Fruit fly (Drosophila melanogaster) whole organism, embryonic: Measurements from ENCODE around the gene CG34039.

Source experiments
- ATbp ChIP-seq: fragments of 200-800 bp; sonication (Bioruptor generic); optimal IDR thresholded peaks from 2 replicates; lab custom pipeline; 2017; ENCODE audit warnings: missing biosample characterization, mild to moderate bottlenecking, missing genetic modification characterization, missing genetic modification reagents
- C15 ChIP-seq: fragments of 200-800 bp; sonication (Bioruptor generic); IDR thresholded peaks from 3 replicates; pipeline ENCODE4 v1.3.6; 2022; ENCODE audit warnings: missing biosample characterization, missing genetic modification characterization
- CG10654 ChIP-seq: fragments of 200-800 bp; sonication (Bioruptor generic); optimal IDR thresholded peaks from 2 replicates; lab custom pipeline; 2016; ENCODE audit warnings: missing biosample characterization, missing genetic modification characterization
- CG10959 ChIP-seq: fragments of 200-800 bp; sonication (Bioruptor generic); IDR thresholded peaks from 2 replicates; pipeline ENCODE4 v1.3.6; 2022; ENCODE audit warnings: missing biosample characterization, missing genetic modification characterization
- CG11085 ChIP-seq: fragments of 200-800 bp; sonication (Bioruptor generic); IDR thresholded peaks from 2 replicates; pipeline ENCODE4 v1.3.6; 2022; ENCODE audit warnings: missing biosample characterization, missing genetic modification characterization
- CG11504 ChIP-seq: fragments of 200-800 bp; sonication (Bioruptor generic); optimal IDR thresholded peaks from 3 replicates; lab custom pipeline; 2019; ENCODE audit warnings: missing biosample characterization, mild to moderate bottlenecking, missing genetic modification characterization, moderate library complexity
- CG11560 ChIP-seq: fragments of 200-800 bp; sonication (Bioruptor generic); IDR thresholded peaks from 3 replicates; pipeline ENCODE4 v1.3.6; 2022; ENCODE audit warnings: missing biosample characterization, missing genetic modification characterization
- CG12744 ChIP-seq: fragments of 200-800 bp; sonication (Bioruptor generic); optimal IDR thresholded peaks from 2 replicates; lab custom pipeline; 2016; ENCODE audit warnings: missing biosample characterization, missing genetic modification characterization
- CG15601 ChIP-seq: fragments of 200-800 bp; sonication (Bioruptor generic); optimal IDR thresholded peaks from 3 replicates; lab custom pipeline; 2019; ENCODE audit warnings: missing biosample characterization, mild to moderate bottlenecking, missing genetic modification characterization, moderate library complexity
- CG1647 ChIP-seq: fragments of 200-800 bp; sonication (Bioruptor generic); optimal IDR thresholded peaks from 3 replicates; lab custom pipeline; 2016; ENCODE audit warnings: missing biosample characterization, missing genetic modification characterization
- CG17361 ChIP-seq: fragments of 200-800 bp; sonication (Bioruptor generic); IDR thresholded peaks from 3 replicates; pipeline ENCODE4 v1.3.6; 2022; ENCODE audit warnings: missing biosample characterization, missing genetic modification characterization
- CG17385 ChIP-seq: fragments of 200-800 bp; sonication (Bioruptor generic); optimal IDR thresholded peaks from 3 replicates; lab custom pipeline; 2018; ENCODE audit warnings: missing biosample characterization, mild to moderate bottlenecking, missing genetic modification characterization
- CG3407 ChIP-seq: fragments of 200-800 bp; sonication (Bioruptor generic); optimal IDR thresholded peaks from 2 replicates; lab custom pipeline; 2018; ENCODE audit warnings: missing biosample characterization, mild to moderate bottlenecking, missing genetic modification characterization
- CG4404 ChIP-seq: fragments of 200-800 bp; sonication (Bioruptor generic); IDR thresholded peaks from 2 replicates; pipeline ENCODE4 v1.3.6; 2022; ENCODE audit warnings: missing biosample characterization, missing genetic modification characterization
- CG6765 ChIP-seq: fragments of 200-800 bp; sonication (Bioruptor generic); optimal IDR thresholded peaks from 3 replicates; lab custom pipeline; 2017; ENCODE audit warnings: missing biosample characterization, mild to moderate bottlenecking, missing genetic modification characterization
- CG7372 ChIP-seq: fragments of 200-800 bp; sonication (Bioruptor generic); IDR thresholded peaks from 2 replicates; pipeline ENCODE4 v1.3.6; 2022; ENCODE audit warnings: missing biosample characterization, missing genetic modification characterization
- CG8359 ChIP-seq: fragments of 200-800 bp; sonication (Bioruptor generic); optimal IDR thresholded peaks from 2 replicates; lab custom pipeline; 2017; ENCODE audit warnings: missing biosample characterization, mild to moderate bottlenecking, missing genetic modification characterization, borderline replicate concordance
- CTCF ChIP-seq: fragments of 200-800 bp; sonication (Bioruptor generic); optimal IDR thresholded peaks from 2 replicates; lab custom pipeline; 2017; ENCODE audit warnings: missing biosample characterization, mild to moderate bottlenecking, missing genetic modification characterization, moderate library complexity
- Camta ChIP-seq: fragments of 200-800 bp; sonication (Bioruptor generic); optimal IDR thresholded peaks from 2 replicates; lab custom pipeline; 2016; ENCODE audit warnings: missing biosample characterization, missing genetic modification characterization
- MTF-1 ChIP-seq: fragments of 200-800 bp; sonication (Bioruptor generic); optimal IDR thresholded peaks from 2 replicates; lab custom pipeline; 2018; ENCODE audit warnings: missing biosample characterization, mild to moderate bottlenecking, missing genetic modification characterization, borderline replicate concordance
- Mes4 ChIP-seq: fragments of 200-800 bp; sonication (Bioruptor generic); optimal IDR thresholded peaks from 2 replicates; lab custom pipeline; 2016; ENCODE audit warnings: missing biosample characterization, missing genetic modification characterization
- Opbp ChIP-seq: fragments of 200-800 bp; sonication (Bioruptor generic); IDR thresholded peaks from 3 replicates; pipeline ENCODE4 v1.3.6; 2022; ENCODE audit warnings: missing biosample characterization, missing genetic modification characterization; ENCODE audit not compliant: partially characterized antibody
- Optix ChIP-seq: fragments of 200-800 bp; sonication (Bioruptor generic); IDR thresholded peaks from 3 replicates; pipeline ENCODE4 v1.3.6; 2022; ENCODE audit warnings: missing biosample characterization, missing genetic modification characterization
- Ravus ChIP-seq: fragments of 200-800 bp; sonication (Bioruptor generic); IDR thresholded peaks from 2 replicates; pipeline ENCODE4 v1.3.6; 2022; ENCODE audit warnings: missing biosample characterization, missing genetic modification characterization
- Ssrp ChIP-seq: fragments of 200-800 bp; sonication (Bioruptor generic); optimal IDR thresholded peaks from 2 replicates; lab custom pipeline; 2018; ENCODE audit warnings: missing biosample characterization, mild to moderate bottlenecking, missing genetic modification characterization, moderate library complexity
- Stat92E ChIP-seq, 3 experiments: fragments of >200 bp in 2 of 3; fragments of 200-800 bp in 1 of 3; sonication (Bioruptor generic) in 1 of 3; optimal IDR thresholded peaks; 2 replicates each; lab custom pipeline; 2017 to 2019; ENCODE audit warnings: missing biosample characterization in 3 of 3, missing genetic modification characterization in 3 of 3, mild to moderate bottlenecking in 1 of 3, moderate library complexity in 1 of 3
- TFAM ChIP-seq: fragments of 200-800 bp; sonication (Bioruptor generic); optimal IDR thresholded peaks from 2 replicates; lab custom pipeline; 2017; ENCODE audit warnings: missing biosample characterization, missing genetic modification characterization, inconsistent platforms
- Trl ChIP-seq, 3 experiments: fragments of >200 bp in 2 of 3; fragments of 200-800 bp in 1 of 3; sonication (Bioruptor generic) in 1 of 3; optimal IDR thresholded peaks; 2 replicates in 1 of 3; 3 replicates in 2 of 3; lab custom pipeline; 2016 to 2017; ENCODE audit warnings: missing biosample characterization in 1 of 3, missing genetic modification characterization in 1 of 3
- Xrp1 ChIP-seq: fragments of 200-800 bp; sonication (Bioruptor generic); IDR thresholded peaks from 2 replicates; pipeline ENCODE4 v1.3.6; 2022; ENCODE audit warnings: missing biosample characterization, missing genetic modification characterization
- ase ChIP-seq: fragments of 200-800 bp; sonication (Bioruptor generic); IDR thresholded peaks from 3 replicates; pipeline ENCODE4 v1.3.6; 2022; ENCODE audit warnings: missing biosample characterization, missing genetic modification characterization
- bcd ChIP-seq: fragments of 200-800 bp; sonication (Bioruptor generic); optimal IDR thresholded peaks from 2 replicates; lab custom pipeline; 2017; ENCODE audit warnings: missing biosample characterization, mild to moderate bottlenecking, missing genetic modification characterization
- corto ChIP-seq: fragments of 200-800 bp; sonication (Bioruptor generic); optimal IDR thresholded peaks from 2 replicates; lab custom pipeline; 2016; ENCODE audit warnings: missing biosample characterization, mild to moderate bottlenecking, missing genetic modification characterization, moderate library complexity
- dysf ChIP-seq: fragments of 200-800 bp; sonication (Bioruptor generic); IDR thresholded peaks from 3 replicates; pipeline ENCODE4 v1.3.6; 2022; ENCODE audit warnings: missing biosample characterization, missing genetic modification characterization
- fd3F ChIP-seq: fragments of 200-800 bp; sonication (Bioruptor generic); optimal IDR thresholded peaks from 2 replicates; lab custom pipeline; 2018; ENCODE audit warnings: missing biosample characterization, mild to moderate bottlenecking, missing genetic modification characterization, moderate library complexity
- gcm2 ChIP-seq: fragments of 200-800 bp; sonication (Bioruptor generic); optimal IDR thresholded peaks from 2 replicates; lab custom pipeline; 2016; ENCODE audit warnings: missing biosample characterization, missing genetic modification characterization
- gsb ChIP-seq: fragments of 200-800 bp; sonication (Bioruptor generic); IDR thresholded peaks from 2 replicates; pipeline ENCODE4 v1.3.6; 2022; ENCODE audit warnings: missing biosample characterization, missing genetic modification characterization
- jumu ChIP-seq: fragments of 200-800 bp; sonication (Bioruptor generic); optimal IDR thresholded peaks from 3 replicates; lab custom pipeline; 2016; ENCODE audit warnings: missing biosample characterization, missing genetic modification characterization
- lilli ChIP-seq: fragments of 200-800 bp; sonication (Bioruptor generic); optimal IDR thresholded peaks from 3 replicates; lab custom pipeline; 2016; ENCODE audit warnings: missing biosample characterization, missing genetic modification characterization
- mld ChIP-seq: fragments of 200-800 bp; sonication (Bioruptor generic); IDR thresholded peaks from 3 replicates; pipeline ENCODE4 v1.3.6; 2022; ENCODE audit warnings: missing biosample characterization, missing genetic modification characterization; ENCODE audit not compliant: partially characterized antibody
- nmo ChIP-seq: fragments of 200-800 bp; sonication (Bioruptor generic); optimal IDR thresholded peaks from 2 replicates; lab custom pipeline; 2018; ENCODE audit warnings: missing biosample characterization, mild to moderate bottlenecking, missing genetic modification characterization, moderate library complexity
- oc ChIP-seq: fragments of 200-800 bp; sonication (Bioruptor generic); optimal IDR thresholded peaks from 2 replicates; lab custom pipeline; 2018; ENCODE audit warnings: missing biosample characterization, mild to moderate bottlenecking, missing genetic modification characterization, moderate library complexity
- p53 ChIP-seq: fragments of 200-800 bp; sonication (Bioruptor generic); optimal IDR thresholded peaks from 2 replicates; lab custom pipeline; 2016; ENCODE audit warnings: missing biosample characterization, missing genetic modification characterization
- pb ChIP-seq: fragments of 200-800 bp; sonication (Bioruptor generic); optimal IDR thresholded peaks from 3 replicates; lab custom pipeline; 2016; ENCODE audit warnings: missing biosample characterization, missing genetic modification characterization
- pnt ChIP-seq: fragments of 200-800 bp; sonication (Bioruptor generic); optimal IDR thresholded peaks from 3 replicates; lab custom pipeline; 2016; ENCODE audit warnings: missing biosample characterization, missing genetic modification characterization
- pum ChIP-seq: fragments of 200-800 bp; sonication (Bioruptor generic); optimal IDR thresholded peaks from 2 replicates; lab custom pipeline; 2016; ENCODE audit warnings: missing biosample characterization, missing genetic modification characterization
- sisA ChIP-seq: fragments of 200-800 bp; sonication (Bioruptor generic); IDR thresholded peaks from 2 replicates; pipeline ENCODE4 v1.3.6; 2022; ENCODE audit warnings: missing biosample characterization, missing genetic modification characterization
- slbo ChIP-seq: fragments of 200-800 bp; sonication (Bioruptor generic); IDR thresholded peaks from 2 replicates; pipeline ENCODE4 v1.3.6; 2022; ENCODE audit warnings: missing biosample characterization, missing genetic modification characterization
- so ChIP-seq: fragments of 200-800 bp; sonication (Bioruptor generic); IDR thresholded peaks from 3 replicates; pipeline ENCODE4 v1.3.6; 2022; ENCODE audit warnings: missing biosample characterization, missing genetic modification characterization
- ssp ChIP-seq: fragments of 200-800 bp; sonication (Bioruptor generic); IDR thresholded peaks from 2 replicates; pipeline ENCODE4 v1.3.6; 2022; ENCODE audit warnings: missing biosample characterization, missing genetic modification characterization
- stwl ChIP-seq: fragments of 200-800 bp; sonication (Bioruptor generic); optimal IDR thresholded peaks from 3 replicates; lab custom pipeline; 2018; ENCODE audit warnings: missing biosample characterization, mild to moderate bottlenecking, missing genetic modification characterization, moderate library complexity
- tll ChIP-seq, 2 experiments: fragments of 200-800 bp in 1 of 2; fragments of >200 bp in 1 of 2; sonication (Bioruptor generic) in 1 of 2; optimal IDR thresholded peaks; 2 replicates each; lab custom pipeline; 2017 to 2019; ENCODE audit warnings: missing biosample characterization in 2 of 2, missing genetic modification characterization in 2 of 2, mild to moderate bottlenecking in 1 of 2, moderate library complexity in 1 of 2
- z ChIP-seq: fragments of 200-800 bp; sonication (Bioruptor generic); IDR thresholded peaks from 3 replicates; pipeline ENCODE4 v1.3.6; 2022; ENCODE audit warnings: missing biosample characterization, missing genetic modification characterization

The CG34039 gene

dm6 chr3L:14559659-14560058 lies at the start of gene CG34039 (continued):
- no peak for TF ChIP-seq dysf
- no peak for TF ChIP-seq CG10654 (GFP tag; lab: Kevin White, UChicago)
- TF ChIP-seq ase (GFP tag; lab: Robert Waterston, UW): no peak
- peak; percentile 82; the same call in 2 of the 3 replicates for TF ChIP-seq Opbp
- TF ChIP-seq TFAM (GFP tag; lab: Kevin White, UChicago): no peak
- TF ChIP-seq CG10959 (GFP tag; lab: Robert Waterston, UW): no peak
- no peak for TF ChIP-seq pnt
- TF ChIP-seq CG17361: no peak
- no peak for TF ChIP-seq CG1647 (GFP tag; lab: Kevin White, UChicago)
- no peak for TF ChIP-seq jumu (GFP tag; lab: Kevin White, UChicago)
- TF ChIP-seq fd3F: no peak
- no peak for TF ChIP-seq Xrp1 (GFP tag; lab: Robert Waterston, UW)
- no peak for TF ChIP-seq ATbp (GFP tag; lab: Kevin White, UChicago)
- peak; percentile 74 for TF ChIP-seq CTCF
- no peak for TF ChIP-seq CG3407
- TF ChIP-seq Camta (GFP tag; lab: Kevin White, UChicago): no peak
- no peak for TF ChIP-seq CG11560
- no peak for TF ChIP-seq CG4404
- peak; percentile 53 for TF ChIP-seq nmo (GFP tag; lab: Kevin White, UChicago)
- no peak for TF ChIP-seq Ravus
- no peak for TF ChIP-seq tll (GFP tag; optimal IDR thresholded peaks at IDR 0.05; lab: Kevin White, UChicago)
- no peak for TF ChIP-seq gcm2 (GFP tag; lab: Kevin White, UChicago)
- TF ChIP-seq CG12744: no peak
- no peak for TF ChIP-seq corto
- TF ChIP-seq sisA (GFP tag; lab: Robert Waterston, UW): no peak
- no peak for TF ChIP-seq Optix
- TF ChIP-seq CG11085 (GFP tag; lab: Robert Waterston, UW): no peak
- TF ChIP-seq pb: no peak
- TF ChIP-seq CG6765: no peak
- TF ChIP-seq mld (GFP tag; lab: Robert Waterston, UW): peak; percentile 61; the same call in 1 of the 3 replicates
- no peak for TF ChIP-seq C15 (GFP tag; lab: Robert Waterston, UW)
- TF ChIP-seq MTF-1 (GFP tag; lab: Kevin White, UChicago): no peak
- TF ChIP-seq Stat92E (GFP tag; optimal IDR thresholded peaks at IDR 0.05; lab: Kevin White, UChicago): no peak
- no peak for TF ChIP-seq Mes4 (GFP tag; lab: Kevin White, UChicago)
- no peak for TF ChIP-seq ssp (GFP tag; lab: Robert Waterston, UW)
- no peak for TF ChIP-seq Ssrp (tag; lab: Kevin White, UChicago)
- no peak for TF ChIP-seq CG7372 (GFP tag; lab: Robert Waterston, UW)
- peak; percentile 44 for TF ChIP-seq CG11504 (tag; lab: Kevin White, UChicago)
- TF ChIP-seq lilli (GFP tag; lab: Kevin White, UChicago): peak; percentile 40
- TF ChIP-seq stwl (tag; lab: Kevin White, UChicago): peak; percentile 96
- TF ChIP-seq bcd (GFP tag; lab: Kevin White, UChicago): no peak
- TF ChIP-seq CG17385: no peak
- no peak for TF ChIP-seq p53 (GFP tag; lab: Kevin White, UChicago)
- TF ChIP-seq Trl (optimal IDR thresholded peaks at IDR 0.05; lab: Kevin White, UChicago): no peak
- no peak for TF ChIP-seq Trl (GFP tag; optimal IDR thresholded peaks at IDR 0.05; lab: Kevin White, UChicago)
- peak; percentile 65 for TF ChIP-seq CG15601 (tag; lab: Kevin White, UChicago)
- no peak for TF ChIP-seq pum (GFP tag; lab: Kevin White, UChicago)
- TF ChIP-seq oc (tag; lab: Kevin White, UChicago): no peak
- no peak for TF ChIP-seq z (GFP tag; lab: Robert Waterston, UW)
- no peak for TF ChIP-seq gsb
- no peak for TF ChIP-seq so (GFP tag; lab: Robert Waterston, UW)
- TF ChIP-seq CG8359: no peak
- no peak for TF ChIP-seq slbo
